Fruit fly (Drosophila melanogaster) whole organism, embryonic: ENCODE results near the gene CG6195.

Experiments
- CG13894 ChIP-seq: fragments of 200-800 bp; sonication (Bioruptor generic); optimal IDR thresholded peaks from 3 replicates; lab custom pipeline; 2018; ENCODE audit warnings: missing biosample characterization, mild to moderate bottlenecking, missing genetic modification characterization, moderate library complexity
- CG4282 ChIP-seq: fragments of 200-800 bp; sonication (Bioruptor generic); optimal IDR thresholded peaks from 2 replicates; lab custom pipeline; 2016; ENCODE audit warnings: missing biosample characterization, missing genetic modification characterization
- CG4617 ChIP-seq: fragments of 200-800 bp; sonication (Bioruptor generic); optimal IDR thresholded peaks from 3 replicates; lab custom pipeline; 2016; ENCODE audit warnings: missing biosample characterization, missing genetic modification characterization, borderline replicate concordance
- CG4854 ChIP-seq: fragments of 200-800 bp; sonication (Bioruptor generic); optimal IDR thresholded peaks from 2 replicates; lab custom pipeline; 2016; ENCODE audit warnings: missing biosample characterization, missing genetic modification characterization, inconsistent platforms
- CG8290 ChIP-seq, 3 experiments: fragments of 200-800 bp; sonication (Bioruptor generic); optimal IDR thresholded peaks; 2 replicates each; lab custom pipeline; 2016 to 2019; ENCODE audit warnings: missing biosample characterization in 3 of 3, missing genetic modification characterization in 3 of 3, mild to moderate bottlenecking in 2 of 3, moderate library complexity in 1 of 3
- Hsf ChIP-seq: fragments of 200-800 bp; sonication (Bioruptor generic); optimal IDR thresholded peaks from 3 replicates; lab custom pipeline; 2016; ENCODE audit warnings: missing biosample characterization, missing genetic modification characterization
- YL-1 ChIP-seq: fragments of 200-800 bp; sonication (Bioruptor generic); optimal IDR thresholded peaks from 3 replicates; lab custom pipeline; 2017; ENCODE audit warnings: missing biosample characterization, mild to moderate bottlenecking, missing genetic modification characterization
- chinmo ChIP-seq: fragments of 200-800 bp; sonication (Bioruptor generic); IDR thresholded peaks from 4 replicates; pipeline ENCODE4 v1.3.6; 2022; ENCODE audit warnings: missing biosample characterization, missing genetic modification characterization; ENCODE audit not compliant: partially characterized antibody
- eve ChIP-seq, 2 experiments: fragments of >200 bp; optimal IDR thresholded peaks; 2 replicates each; lab custom pipeline; 2017; ENCODE audit warnings: missing biosample characterization in 2 of 2, missing genetic modification characterization in 2 of 2
- slou ChIP-seq: fragments of 200-800 bp; sonication (Bioruptor generic); optimal IDR thresholded peaks from 3 replicates; lab custom pipeline; 2016; ENCODE audit warnings: missing biosample characterization, missing genetic modification characterization
- ttk ChIP-seq: fragments of 200-800 bp; sonication (Bioruptor generic); IDR thresholded peaks from 2 replicates; pipeline ENCODE4 v2.1.2; 2022; ENCODE audit warnings: missing biosample characterization, missing genetic modification characterization
- vnd ChIP-seq: fragments of 200-800 bp; sonication (Bioruptor generic); IDR thresholded peaks from 3 replicates; pipeline ENCODE4 v1.3.6; 2022; ENCODE audit warnings: missing biosample characterization, missing genetic modification characterization; ENCODE audit not compliant: partially characterized antibody

DNA sequence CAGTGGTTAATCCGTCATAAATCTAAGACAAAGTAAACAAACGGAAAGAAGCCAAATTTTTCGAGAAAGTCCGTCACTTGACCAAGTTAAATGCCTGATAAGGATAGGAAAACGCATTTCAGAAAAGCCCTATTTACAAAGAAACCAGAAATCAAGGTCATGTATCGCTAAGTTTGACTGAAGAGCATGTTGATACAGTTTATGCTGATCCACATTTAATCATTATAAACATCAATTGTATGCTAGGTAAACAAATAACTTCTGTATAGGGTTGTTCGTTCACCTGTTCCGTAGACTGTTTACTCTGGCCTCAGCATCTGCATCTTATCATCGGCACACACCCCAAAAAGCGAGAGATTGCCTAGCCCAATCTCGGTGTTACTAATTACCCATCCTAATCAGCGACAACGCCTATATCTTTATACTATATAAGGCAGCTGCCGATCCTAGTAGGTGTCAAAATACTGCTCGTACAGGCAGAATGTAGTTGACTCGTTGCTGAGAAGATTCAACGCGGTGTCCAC, 35.2 kb downstream of the CG6195 start, which contains the start of gene CG16727:
- TF ChIP-seq ttk (GFP tag; lab: Robert Waterston, UW) (no peak), slou (GFP tag; lab: Kevin White, UChicago) (no peak), YL-1 (GFP tag; lab: Kevin White, UChicago) (no peak), chinmo (GFP tag; lab: Robert Waterston, UW) (no peak), eve (GFP tag; optimal IDR thresholded peaks at IDR 0.05; lab: Kevin White, UChicago) (no peak), CG13894 (tag; lab: Kevin White, UChicago) (no peak), CG4282 (GFP tag; lab: Kevin White, UChicago) (no peak), CG8290 (GFP tag; optimal IDR thresholded peaks at IDR 0.05; lab: Kevin White, UChicago) (no peak), CG8290 (tag; optimal IDR thresholded peaks at IDR 0.05; lab: Kevin White, UChicago) (no peak), CG4854 (GFP tag; lab: Kevin White, UChicago) (no peak), vnd (no peak), CG4617 (no peak), Hsf (no peak)
